Fruit fly (Drosophila melanogaster) whole organism: ENCODE results near the gene CG14277.

Experiments
- CG8478 ChIP-seq: fragments of >200 bp; optimal IDR thresholded peaks from 2 replicates; lab custom pipeline; 2018; ENCODE audit warnings: inconsistent platforms
- Dll ChIP-seq: fragments of >200 bp; optimal IDR thresholded peaks from 2 replicates; lab custom pipeline; 2017
- pan ChIP-seq: fragments of >200 bp; optimal IDR thresholded peaks from 2 replicates; lab custom pipeline; 2017
- psq ChIP-seq: fragments of >200 bp; optimal IDR thresholded peaks from 2 replicates; lab custom pipeline; 2017
- usp ChIP-seq: fragments of >200 bp; optimal IDR thresholded peaks from 2 replicates; lab custom pipeline; 2017; ENCODE audit warnings: missing biosample characterization, missing genetic modification characterization, mixed read lengths

DNA sequence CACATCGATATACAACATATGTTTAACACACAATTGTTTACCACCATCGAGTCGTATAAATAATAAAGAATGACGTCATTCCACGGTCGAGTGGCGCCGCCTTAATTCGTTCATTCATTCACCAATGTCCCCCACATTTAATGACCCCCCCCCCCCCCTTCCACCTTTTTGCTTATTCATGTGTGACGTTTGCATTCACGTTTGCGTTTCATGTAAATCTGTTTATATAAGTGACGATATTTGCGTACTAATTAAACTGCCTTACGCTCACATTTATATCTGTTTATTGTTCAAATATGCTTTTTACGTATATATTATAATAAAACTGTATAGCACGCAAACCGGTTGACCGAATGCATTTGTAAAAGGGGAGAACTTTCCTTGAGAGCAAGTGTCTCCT, 8.7 kb upstream of the CG14277 start:
- no peak for TF ChIP-seq pan (lab: Kevin White, UChicago)
- TF ChIP-seq usp (GFP tag; lab: Kevin White, UChicago), result no peak
- no peak for TF ChIP-seq CG8478 (lab: Kevin White, UChicago)
- TF ChIP-seq psq, result no peak
- TF ChIP-seq Dll, result no peak
